Fruit fly (Drosophila melanogaster) whole organism, embryonic: Measurements from ENCODE around the gene CG5902.
A peak's percentile ranks its signal among the peaks of the same experiment; 100 is the strongest.

Source experiments
- Aef1 ChIP-seq: fragments of 200-800 bp; sonication (Bioruptor generic); IDR thresholded peaks from 3 replicates; pipeline ENCODE4 v1.3.6; 2022; ENCODE audit warnings: missing biosample characterization, missing genetic modification characterization
- Bdp1 ChIP-seq: fragments of 200-800 bp; sonication (Bioruptor generic); optimal IDR thresholded peaks from 3 replicates; lab custom pipeline; 2016; ENCODE audit warnings: missing biosample characterization, missing genetic modification characterization
- CG10462 ChIP-seq: fragments of 200-800 bp; sonication (Bioruptor generic); optimal IDR thresholded peaks from 2 replicates; lab custom pipeline; 2016; ENCODE audit warnings: missing biosample characterization, missing genetic modification characterization
- CG12659 ChIP-seq: fragments of 200-800 bp; sonication (Bioruptor generic); optimal IDR thresholded peaks from 3 replicates; lab custom pipeline; 2017; ENCODE audit warnings: mild to moderate bottlenecking, missing biosample characterization, missing genetic modification reagents, missing genetic modification characterization
- CG13424 ChIP-seq: fragments of 200-800 bp; sonication (Bioruptor generic); optimal IDR thresholded peaks from 2 replicates; lab custom pipeline; 2019; ENCODE audit warnings: missing biosample characterization, mild to moderate bottlenecking, missing genetic modification characterization, moderate library complexity
- CG15073 ChIP-seq: fragments of 200-800 bp; sonication (Bioruptor generic); optimal IDR thresholded peaks from 2 replicates; lab custom pipeline; 2016; ENCODE audit warnings: missing biosample characterization, missing genetic modification characterization
- CG16779 ChIP-seq: fragments of 200-800 bp; sonication (Bioruptor generic); IDR thresholded peaks from 2 replicates; pipeline ENCODE4 v1.3.6; 2022; ENCODE audit warnings: missing biosample characterization, missing genetic modification characterization
- CG17359 ChIP-seq: fragments of 200-800 bp; sonication (Bioruptor generic); optimal IDR thresholded peaks from 3 replicates; lab custom pipeline; 2018; ENCODE audit warnings: missing biosample characterization, mild to moderate bottlenecking, missing genetic modification characterization, moderate library complexity
- CG17568 ChIP-seq: fragments of 200-800 bp; sonication (Bioruptor generic); optimal IDR thresholded peaks from 2 replicates; lab custom pipeline; 2018; ENCODE audit warnings: missing biosample characterization, mild to moderate bottlenecking, missing genetic modification characterization, moderate library complexity
- CG1792 ChIP-seq: fragments of 200-800 bp; sonication (Bioruptor generic); optimal IDR thresholded peaks from 2 replicates; lab custom pipeline; 2016; ENCODE audit warnings: missing biosample characterization, missing genetic modification characterization
- CG18764 ChIP-seq: fragments of 200-800 bp; sonication (Bioruptor generic); optimal IDR thresholded peaks from 3 replicates; lab custom pipeline; 2016; ENCODE audit warnings: missing biosample characterization, missing genetic modification characterization
- CG2116 ChIP-seq: fragments of 200-800 bp; sonication (Bioruptor generic); optimal IDR thresholded peaks from 3 replicates; lab custom pipeline; 2018; ENCODE audit warnings: missing biosample characterization, mild to moderate bottlenecking, missing genetic modification characterization
- CG2199 ChIP-seq: fragments of 200-800 bp; sonication (Bioruptor generic); IDR thresholded peaks from 3 replicates; pipeline ENCODE4 v1.3.6; 2022; ENCODE audit warnings: missing biosample characterization, missing genetic modification characterization
- CG2202 ChIP-seq: fragments of 200-800 bp; sonication (Bioruptor generic); optimal IDR thresholded peaks from 2 replicates; lab custom pipeline; 2018; ENCODE audit warnings: missing biosample characterization, mild to moderate bottlenecking, missing genetic modification characterization
- CG2889 ChIP-seq: fragments of 200-800 bp; sonication (Bioruptor generic); IDR thresholded peaks from 3 replicates; pipeline ENCODE4 v1.3.6; 2022; ENCODE audit warnings: missing biosample characterization, missing genetic modification characterization
- CG30403 ChIP-seq: fragments of 200-800 bp; sonication (Bioruptor generic); optimal IDR thresholded peaks from 3 replicates; lab custom pipeline; 2016; ENCODE audit warnings: missing biosample characterization, missing genetic modification characterization
- CG30431 ChIP-seq: fragments of 200-800 bp; sonication (Bioruptor generic); optimal IDR thresholded peaks from 2 replicates; lab custom pipeline; 2017; ENCODE audit warnings: missing biosample characterization, missing genetic modification characterization
- CG3065 ChIP-seq: fragments of 200-800 bp; sonication (Bioruptor generic); optimal IDR thresholded peaks from 2 replicates; lab custom pipeline; 2016; ENCODE audit warnings: missing biosample characterization, missing genetic modification characterization
- CG3163 ChIP-seq: fragments of 200-800 bp; sonication (Bioruptor generic); optimal IDR thresholded peaks from 3 replicates; lab custom pipeline; 2016; ENCODE audit warnings: missing biosample characterization, missing genetic modification characterization
- CG33557 ChIP-seq: fragments of 200-800 bp; sonication (Bioruptor generic); optimal IDR thresholded peaks from 2 replicates; lab custom pipeline; 2019; ENCODE audit warnings: missing biosample characterization, mild to moderate bottlenecking, missing genetic modification characterization, moderate library complexity
- CG5245 ChIP-seq: fragments of 200-800 bp; sonication (Bioruptor generic); optimal IDR thresholded peaks from 3 replicates; lab custom pipeline; 2016; ENCODE audit warnings: missing biosample characterization, missing genetic modification characterization
- CG5953 ChIP-seq: fragments of 200-800 bp; sonication (Bioruptor generic); IDR thresholded peaks from 2 replicates; pipeline ENCODE4 v1.3.6; 2022; ENCODE audit warnings: missing biosample characterization, missing genetic modification characterization
- CG8478 ChIP-seq: fragments of >200 bp; optimal IDR thresholded peaks from 2 replicates; lab custom pipeline; 2018
- CG8924 ChIP-seq: fragments of 200-800 bp; optimal IDR thresholded peaks from 3 replicates; lab custom pipeline; 2019; ENCODE audit warnings: missing biosample characterization, mild to moderate bottlenecking, missing genetic modification characterization, moderate library complexity
- CG9797 ChIP-seq: fragments of 200-800 bp; sonication (Bioruptor generic); optimal IDR thresholded peaks from 3 replicates; lab custom pipeline; 2018; ENCODE audit warnings: missing biosample characterization, mild to moderate bottlenecking, missing genetic modification characterization
- Dad ChIP-seq: fragments of 200-800 bp; sonication (Bioruptor generic); optimal IDR thresholded peaks from 3 replicates; lab custom pipeline; 2016; ENCODE audit warnings: missing biosample characterization, missing genetic modification characterization
- ERR ChIP-seq: fragments of 200-800 bp; sonication (Bioruptor generic); optimal IDR thresholded peaks from 2 replicates; lab custom pipeline; 2016; ENCODE audit warnings: missing biosample characterization, missing genetic modification characterization
- H15 ChIP-seq: fragments of 200-800 bp; sonication (Bioruptor generic); IDR thresholded peaks from 3 replicates; pipeline ENCODE4 v1.3.6; 2022; ENCODE audit warnings: missing biosample characterization, missing genetic modification characterization
- HLH3B ChIP-seq: fragments of 200-800 bp; sonication (Bioruptor generic); IDR thresholded peaks from 2 replicates; pipeline ENCODE4 v1.3.6; 2022; ENCODE audit warnings: missing biosample characterization, missing genetic modification characterization
- Jarid2 ChIP-seq: fragments of 200-800 bp; sonication (Bioruptor generic); optimal IDR thresholded peaks from 3 replicates; lab custom pipeline; 2017; ENCODE audit warnings: mild to moderate bottlenecking, missing biosample characterization, missing genetic modification reagents, missing genetic modification characterization
- Max ChIP-seq: fragments of 200-800 bp; sonication (Bioruptor generic); optimal IDR thresholded peaks from 2 replicates; lab custom pipeline; 2016; ENCODE audit warnings: missing biosample characterization, mild to moderate bottlenecking, missing genetic modification characterization
- NK7.1 ChIP-seq: fragments of 200-800 bp; sonication (Bioruptor generic); optimal IDR thresholded peaks from 3 replicates; lab custom pipeline; 2016; ENCODE audit warnings: missing biosample characterization, missing genetic modification characterization
- Rfx ChIP-seq: fragments of 200-800 bp; sonication (Bioruptor generic); IDR thresholded peaks from 2 replicates; pipeline ENCODE4 v1.3.6; 2022; ENCODE audit warnings: missing biosample characterization, missing genetic modification characterization
- Six4 ChIP-seq: fragments of 200-800 bp; sonication (Bioruptor generic); optimal IDR thresholded peaks from 2 replicates; lab custom pipeline; 2016; ENCODE audit warnings: missing biosample characterization, missing genetic modification characterization
- Tbp ChIP-seq: fragments of >200 bp; optimal IDR thresholded peaks from 2 replicates; lab custom pipeline; 2018; ENCODE audit warnings: missing biosample characterization, missing genetic modification characterization
- Xrp1 ChIP-seq: fragments of 200-800 bp; sonication (Bioruptor generic); IDR thresholded peaks from 2 replicates; pipeline ENCODE4 v1.3.6; 2022; ENCODE audit warnings: missing biosample characterization, missing genetic modification characterization
- al ChIP-seq: fragments of 200-800 bp; sonication (Bioruptor generic); IDR thresholded peaks from 2 replicates; pipeline ENCODE4 v1.3.6; 2022; ENCODE audit warnings: missing biosample characterization, missing genetic modification characterization
- chif ChIP-seq, 2 experiments: fragments of 200-800 bp; sonication (Bioruptor generic); optimal IDR thresholded peaks; 3 replicates each; lab custom pipeline; 2016; ENCODE audit warnings: missing biosample characterization in 2 of 2, missing genetic modification characterization in 2 of 2
- croc ChIP-seq: fragments of 200-800 bp; sonication (Bioruptor generic); conservative IDR thresholded peaks from 3 replicates; pipeline ENCODE4 v1.3.6; 2022; ENCODE audit warnings: missing biosample characterization, missing genetic modification characterization
- fd96Cb ChIP-seq: fragments of 200-800 bp; sonication (Bioruptor generic); optimal IDR thresholded peaks from 2 replicates; lab custom pipeline; 2018; ENCODE audit warnings: missing biosample characterization, mild to moderate bottlenecking, missing genetic modification characterization, moderate library complexity
- gce ChIP-seq: fragments of 200-800 bp; sonication (Bioruptor generic); IDR thresholded peaks from 3 replicates; pipeline ENCODE4 v1.3.6; 2022; ENCODE audit warnings: missing biosample characterization, missing genetic modification characterization
- gro ChIP-seq: fragments of 200-800 bp; sonication (Bioruptor generic); optimal IDR thresholded peaks from 2 replicates; lab custom pipeline; 2016; ENCODE audit warnings: missing biosample characterization, missing genetic modification characterization
- jing ChIP-seq: fragments of 200-800 bp; sonication (Bioruptor generic); optimal IDR thresholded peaks from 2 replicates; lab custom pipeline; 2018; ENCODE audit warnings: missing biosample characterization, mild to moderate bottlenecking, missing genetic modification characterization
- ken ChIP-seq: fragments of 200-800 bp; sonication (Bioruptor generic); IDR thresholded peaks from 3 replicates; pipeline ENCODE4 v1.3.6; 2022; ENCODE audit warnings: missing biosample characterization, missing genetic modification characterization
- lov ChIP-seq, 2 experiments: fragments of 200-800 bp in 1 of 2; fragments of >200 bp in 1 of 2; sonication (Bioruptor generic) in 1 of 2; IDR thresholded peaks in 1 of 2; optimal IDR thresholded peaks in 1 of 2; 2 replicates in 1 of 2; 3 replicates in 1 of 2; pipeline versions ENCODE4 v1.3.6 to Lab custom; 2017 to 2022; ENCODE audit warnings: missing biosample characterization in 1 of 2, missing genetic modification characterization in 1 of 2
- p53 ChIP-seq: fragments of 200-800 bp; sonication (Bioruptor generic); optimal IDR thresholded peaks from 2 replicates; lab custom pipeline; 2016; ENCODE audit warnings: missing biosample characterization, missing genetic modification characterization
- prd ChIP-seq, 3 experiments: fragments of >200 bp in 2 of 3; fragments of 200-800 bp in 1 of 3; sonication (Bioruptor generic) in 1 of 3; optimal IDR thresholded peaks in 2 of 3; IDR thresholded peaks in 1 of 3; 2 replicates in 2 of 3; 3 replicates in 1 of 3; pipeline versions ENCODE4 v1.3.6 to Lab custom; 2017 to 2022; ENCODE audit warnings: missing biosample characterization in 1 of 3, missing genetic modification characterization in 1 of 3
- psq ChIP-seq: fragments of 200-800 bp; sonication (Bioruptor generic); optimal IDR thresholded peaks from 2 replicates; lab custom pipeline; 2017; ENCODE audit warnings: missing biosample characterization, missing genetic modification characterization
- tup ChIP-seq: fragments of 200-800 bp; sonication (Bioruptor generic); optimal IDR thresholded peaks from 2 replicates; lab custom pipeline; 2016; ENCODE audit warnings: missing biosample characterization, mild to moderate bottlenecking, missing genetic modification characterization, moderate library complexity
- unc-4 ChIP-seq: fragments of 200-800 bp; sonication (Bioruptor generic); IDR thresholded peaks from 2 replicates; pipeline ENCODE4 v1.3.6; 2022; ENCODE audit warnings: missing biosample characterization, missing genetic modification characterization; ENCODE audit not compliant: partially characterized antibody
- unpg ChIP-seq: fragments of 200-800 bp; sonication (Bioruptor generic); optimal IDR thresholded peaks from 3 replicates; lab custom pipeline; 2018; ENCODE audit warnings: missing biosample characterization, mild to moderate bottlenecking, missing genetic modification characterization, moderate library complexity

Gene CG5902

DNA sequence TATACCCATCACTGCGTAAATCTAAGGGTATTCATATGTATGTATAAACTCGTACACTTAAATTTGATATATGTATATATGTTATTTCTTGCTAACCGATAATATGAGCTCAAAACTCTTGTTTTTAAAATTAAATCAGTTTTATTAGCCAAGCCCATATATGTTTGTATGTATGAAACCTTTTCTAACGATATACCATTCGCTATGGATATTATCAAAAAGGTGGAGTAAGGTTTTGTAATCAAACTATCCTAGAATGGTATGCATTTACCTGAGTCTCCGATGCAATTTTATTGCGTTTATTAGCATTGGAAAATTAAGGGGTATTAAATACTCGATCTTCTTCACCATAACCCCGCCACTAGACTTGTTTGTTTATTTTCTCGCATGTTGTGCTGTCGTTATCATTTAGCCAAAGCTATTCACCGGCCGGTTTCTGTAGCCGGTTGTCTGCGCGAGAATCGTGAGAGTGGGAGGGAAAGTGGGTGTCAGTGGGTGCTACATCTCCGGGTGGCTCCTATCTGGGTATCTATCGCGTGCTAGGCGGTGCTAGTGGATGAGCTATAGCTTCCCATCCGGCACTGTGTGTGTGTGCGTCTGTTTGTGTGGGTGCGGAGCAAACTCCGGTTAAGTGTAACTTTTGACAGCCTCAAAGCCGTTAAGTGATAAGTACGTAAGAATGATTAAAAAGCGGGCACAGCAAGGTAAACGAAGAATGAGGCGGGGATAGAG, 21.5 kb downstream of the CG5902 start (continued):
- TF ChIP-seq CG16779 (GFP tag; lab: Robert Waterston, UW) (no peak), jing (GFP tag; lab: Kevin White, UChicago) (no peak), psq (no peak), CG33557 (GFP tag; lab: Kevin White, UChicago) (no peak), ken (GFP tag; lab: Robert Waterston, UW) (no peak), lov (optimal IDR thresholded peaks at IDR 0.05; lab: Kevin White, UChicago) (no peak), lov (GFP tag; IDR thresholded peaks at IDR 0.05; lab: Robert Waterston, UW) (no peak), chif (GFP tag; optimal IDR thresholded peaks at IDR 0.05; lab: Kevin White, UChicago) (peak in 1 of 2 experiments; percentile 25), fd96Cb (tag; lab: Kevin White, UChicago) (no peak), p53 (no peak), Rfx (GFP tag; lab: Robert Waterston, UW) (no peak), CG15073 (no peak), CG2116 (GFP tag; lab: Kevin White, UChicago) (no peak), CG30403 (GFP tag; lab: Kevin White, UChicago) (peak; percentile 48), al (GFP tag; lab: Robert Waterston, UW) (no peak), CG1792 (GFP tag; lab: Kevin White, UChicago) (no peak), CG8478 (lab: Kevin White, UChicago) (no peak), unpg (GFP tag; lab: Kevin White, UChicago) (peak; percentile 13), NK7.1 (no peak), HLH3B (GFP tag; lab: Robert Waterston, UW) (no peak), CG5245 (GFP tag; lab: Kevin White, UChicago) (no peak), gro (no peak), CG18764 (GFP tag; lab: Kevin White, UChicago) (no peak), CG30431 (GFP tag; lab: Kevin White, UChicago) (no peak), CG8924 (tag; lab: Kevin White, UChicago) (peak; percentile 33), unc-4 (GFP tag; lab: Robert Waterston, UW) (no peak), tup (GFP tag; lab: Kevin White, UChicago) (no peak), CG17359 (tag; lab: Kevin White, UChicago) (no peak), Dad (GFP tag; lab: Kevin White, UChicago) (no peak), Jarid2 (GFP tag; lab: Kevin White, UChicago) (no peak), Max (GFP tag; lab: Kevin White, UChicago) (no peak), CG13424 (tag; lab: Kevin White, UChicago) (no peak), ERR (GFP tag; lab: Kevin White, UChicago) (no peak), Tbp (GFP tag; lab: Kevin White, UChicago) (no peak), CG2202 (tag; lab: Kevin White, UChicago) (no peak), CG3065 (no peak), gce (peak; percentile 56; the same call in 1 of the 3 replicates), croc (GFP tag; lab: Robert Waterston, UW) (no peak), CG17568 (no peak), prd (optimal IDR thresholded peaks at IDR 0.05; lab: Kevin White, UChicago) (no peak), prd (GFP tag; IDR thresholded peaks at IDR 0.05; lab: Robert Waterston, UW) (no peak), Aef1 (GFP tag; lab: Robert Waterston, UW) (no peak), H15 (GFP tag; lab: Robert Waterston, UW) (no peak), CG2889 (no peak), CG9797 (GFP tag; lab: Kevin White, UChicago) (no peak), CG10462 (GFP tag; lab: Kevin White, UChicago) (no peak), CG2199 (no peak), CG3163 (GFP tag; lab: Kevin White, UChicago) (no peak), Xrp1 (GFP tag; lab: Robert Waterston, UW) (no peak), Bdp1 (GFP tag; lab: Kevin White, UChicago) (no peak), CG12659 (GFP tag; lab: Kevin White, UChicago) (peak; percentile 15), CG5953 (GFP tag; lab: Robert Waterston, UW) (no peak), Six4 (no peak)
